Fruit fly (Drosophila melanogaster) whole organism, prepupa: Measurements from ENCODE around the gene CG6791.
A peak's percentile ranks its signal among the peaks of the same experiment; 100 is the strongest.

Source experiments
- Blimp-1 ChIP-seq: fragments of 200-800 bp; sonication (Bioruptor generic); optimal IDR thresholded peaks from 3 replicates; lab custom pipeline; 2017; ENCODE audit warnings: missing biosample characterization, missing genetic modification characterization, mild to moderate bottlenecking, moderate library complexity, missing genetic modification reagents
- CG10669 ChIP-seq: fragments of 200-800 bp; sonication (Bioruptor generic); optimal IDR thresholded peaks from 3 replicates; lab custom pipeline; 2018; ENCODE audit warnings: missing biosample characterization, mild to moderate bottlenecking, missing genetic modification characterization, moderate library complexity
- CG11294 ChIP-seq: fragments of 200-800 bp; sonication (Bioruptor generic); IDR thresholded peaks from 2 replicates; pipeline ENCODE4 v1.3.6; 2022; ENCODE audit warnings: missing biosample characterization, missing genetic modification characterization
- CG15336 ChIP-seq: fragments of 200-800 bp; sonication (Bioruptor generic); IDR thresholded peaks from 2 replicates; pipeline ENCODE4 v1.3.6; 2022; ENCODE audit warnings: missing biosample characterization, missing genetic modification characterization
- CG1621 ChIP-seq: fragments of 200-800 bp; sonication (Bioruptor generic); optimal IDR thresholded peaks from 3 replicates; lab custom pipeline; 2018; ENCODE audit warnings: missing biosample characterization, mild to moderate bottlenecking, missing genetic modification characterization
- CG31627 ChIP-seq: fragments of 200-800 bp; sonication (Bioruptor generic); optimal IDR thresholded peaks from 3 replicates; lab custom pipeline; 2016; ENCODE audit warnings: missing biosample characterization, missing genetic modification characterization
- CG32006 ChIP-seq: fragments of 200-800 bp; sonication (Bioruptor generic); optimal IDR thresholded peaks from 3 replicates; lab custom pipeline; 2017; ENCODE audit warnings: missing biosample characterization, mild to moderate bottlenecking, missing genetic modification characterization
- CG34406 ChIP-seq: fragments of 200-800 bp; sonication (Bioruptor generic); optimal IDR thresholded peaks from 3 replicates; lab custom pipeline; 2016; ENCODE audit warnings: missing biosample characterization, missing genetic modification characterization
- CG3919 ChIP-seq: fragments of 200-800 bp; sonication (Bioruptor generic); optimal IDR thresholded peaks from 3 replicates; lab custom pipeline; 2016; ENCODE audit warnings: missing biosample characterization, missing genetic modification characterization
- CG4318 ChIP-seq: fragments of 200-800 bp; sonication (Bioruptor generic); optimal IDR thresholded peaks from 3 replicates; lab custom pipeline; 2017; ENCODE audit warnings: missing biosample characterization, mild to moderate bottlenecking, missing genetic modification characterization
- CG6792 ChIP-seq: fragments of 200-800 bp; sonication (Bioruptor generic); optimal IDR thresholded peaks from 3 replicates; lab custom pipeline; 2016; ENCODE audit warnings: missing biosample characterization, missing genetic modification characterization
- CG6854 ChIP-seq: fragments of 200-800 bp; sonication (Bioruptor generic); optimal IDR thresholded peaks from 2 replicates; lab custom pipeline; 2017; ENCODE audit warnings: missing biosample characterization, mild to moderate bottlenecking, missing genetic modification characterization
- CG7368 ChIP-seq: fragments of 200-800 bp; sonication (Bioruptor generic); optimal IDR thresholded peaks from 3 replicates; lab custom pipeline; 2016; ENCODE audit warnings: missing biosample characterization, missing genetic modification characterization
- CG8319 ChIP-seq: fragments of 200-800 bp; sonication (Bioruptor generic); optimal IDR thresholded peaks from 3 replicates; lab custom pipeline; 2016; ENCODE audit warnings: missing biosample characterization, missing genetic modification characterization
- CG8632 ChIP-seq: fragments of 200-800 bp; sonication (Bioruptor generic); optimal IDR thresholded peaks from 3 replicates; lab custom pipeline; 2016; ENCODE audit warnings: missing biosample characterization, missing genetic modification characterization
- Eip78C ChIP-seq: fragments of 200-800 bp; sonication (Bioruptor generic); peaks from one replicate; lab custom pipeline; 2016; ENCODE audit warnings: missing biosample characterization, missing genetic modification characterization
- Eip93F ChIP-seq: fragments of 200-800 bp; sonication (Bioruptor generic); optimal IDR thresholded peaks from 2 replicates; lab custom pipeline; 2016; ENCODE audit warnings: missing biosample characterization, mild to moderate bottlenecking, missing genetic modification characterization
- Hr39 ChIP-seq: fragments of 200-800 bp; sonication (Bioruptor generic); optimal IDR thresholded peaks from 2 replicates; lab custom pipeline; 2016; ENCODE audit warnings: missing biosample characterization, missing genetic modification characterization
- Hr4 ChIP-seq: fragments of 200-800 bp; sonication (Bioruptor generic); optimal IDR thresholded peaks from 3 replicates; lab custom pipeline; 2016; ENCODE audit warnings: missing biosample characterization, missing genetic modification characterization
- Met ChIP-seq: fragments of 200-800 bp; sonication (Bioruptor generic); optimal IDR thresholded peaks from 3 replicates; lab custom pipeline; 2016; ENCODE audit warnings: missing biosample characterization, missing genetic modification characterization
- Sox102F ChIP-seq: fragments of 200-800 bp; sonication (Bioruptor generic); optimal IDR thresholded peaks from 2 replicates; lab custom pipeline; 2016; ENCODE audit warnings: missing biosample characterization, mild to moderate bottlenecking, missing genetic modification characterization
- acj6 ChIP-seq: fragments of 200-800 bp; sonication (Bioruptor generic); optimal IDR thresholded peaks from 3 replicates; lab custom pipeline; 2016; ENCODE audit warnings: missing biosample characterization, missing genetic modification characterization
- cyc ChIP-seq: fragments of 200-800 bp; sonication (Bioruptor generic); optimal IDR thresholded peaks from 3 replicates; lab custom pipeline; 2016; ENCODE audit warnings: missing biosample characterization, missing genetic modification characterization
- esn ChIP-seq: fragments of 200-800 bp; sonication (Bioruptor generic); optimal IDR thresholded peaks from 2 replicates; lab custom pipeline; 2016; ENCODE audit warnings: missing biosample characterization, mild to moderate bottlenecking, missing genetic modification characterization, moderate library complexity
- fd59A ChIP-seq: fragments of 200-800 bp; sonication (Bioruptor generic); optimal IDR thresholded peaks from 2 replicates; lab custom pipeline; 2017; ENCODE audit warnings: missing biosample characterization, mild to moderate bottlenecking, missing genetic modification characterization, missing genetic modification reagents
- pdm3 ChIP-seq: fragments of 200-800 bp; sonication (Bioruptor generic); optimal IDR thresholded peaks from 3 replicates; lab custom pipeline; 2016; ENCODE audit warnings: missing biosample characterization, missing genetic modification characterization
- spab ChIP-seq: fragments of 200-800 bp; sonication (Bioruptor generic); optimal IDR thresholded peaks from 2 replicates; lab custom pipeline; 2017; ENCODE audit warnings: missing biosample characterization, mild to moderate bottlenecking, missing genetic modification characterization, missing genetic modification reagents
- svp ChIP-seq: fragments of 200-800 bp; sonication (Bioruptor generic); peaks from one replicate; lab custom pipeline; 2016; ENCODE audit warnings: missing biosample characterization, missing genetic modification characterization
- topi ChIP-seq: fragments of 200-800 bp; sonication (Bioruptor generic); optimal IDR thresholded peaks from 3 replicates; lab custom pipeline; 2016; ENCODE audit warnings: missing biosample characterization, missing genetic modification characterization
- vri ChIP-seq: fragments of 200-800 bp; sonication (Bioruptor generic); optimal IDR thresholded peaks from 3 replicates; lab custom pipeline; 2016; ENCODE audit warnings: missing biosample characterization, mild to moderate bottlenecking, missing genetic modification characterization

The CG6791 gene

DNA sequence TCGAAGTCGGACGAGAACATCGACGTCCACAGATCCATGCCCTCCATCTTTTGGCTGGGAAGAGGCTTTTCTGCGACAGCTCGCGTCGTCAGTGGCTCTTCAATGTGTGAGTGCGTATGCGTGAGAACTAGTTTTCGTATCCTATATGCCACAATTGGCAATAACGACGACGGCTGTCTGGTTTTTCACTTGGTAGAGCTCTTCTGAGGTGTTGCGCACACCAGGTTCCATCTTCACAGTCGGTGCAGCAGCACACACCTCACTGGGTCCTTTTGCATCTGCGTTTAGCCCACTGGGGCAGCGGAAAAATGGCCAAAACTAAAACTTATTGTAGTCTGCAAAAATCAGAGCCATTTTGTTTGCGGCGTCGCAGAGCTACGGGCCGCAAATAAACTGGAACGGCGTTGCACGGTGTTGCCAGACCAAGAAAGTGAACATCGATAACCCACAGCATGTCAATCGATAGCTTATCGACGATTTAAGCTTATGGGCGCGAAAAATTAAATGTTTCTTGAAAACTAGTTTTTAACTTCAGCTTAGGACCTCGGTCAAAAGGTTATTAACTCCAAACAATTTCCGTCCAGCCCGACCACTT, at the start of gene CG6791:
Gene CG6791 (minus strand): TSS at position 383 of the 595 bp plus-strand sequence.
- TF ChIP-seq Hr39 (GFP tag; lab: Kevin White, UChicago) (no peak), CG34406 (GFP tag; lab: Kevin White, UChicago) (no peak), spab (GFP tag; lab: Kevin White, UChicago) (no peak), Eip93F (GFP tag; lab: Kevin White, UChicago) (no peak), acj6 (GFP tag; lab: Kevin White, UChicago) (no peak), CG4318 (GFP tag; lab: Kevin White, UChicago) (no peak), CG1621 (tag; lab: Kevin White, UChicago) (no peak), CG8319 (no peak), CG3919 (GFP tag; lab: Kevin White, UChicago) (no peak), Hr4 (no peak), cyc (GFP tag; lab: Kevin White, UChicago) (no peak), CG32006 (GFP tag; lab: Kevin White, UChicago) (no peak), CG15336 (GFP tag; lab: Robert Waterston, UW) (no peak)

DNA sequence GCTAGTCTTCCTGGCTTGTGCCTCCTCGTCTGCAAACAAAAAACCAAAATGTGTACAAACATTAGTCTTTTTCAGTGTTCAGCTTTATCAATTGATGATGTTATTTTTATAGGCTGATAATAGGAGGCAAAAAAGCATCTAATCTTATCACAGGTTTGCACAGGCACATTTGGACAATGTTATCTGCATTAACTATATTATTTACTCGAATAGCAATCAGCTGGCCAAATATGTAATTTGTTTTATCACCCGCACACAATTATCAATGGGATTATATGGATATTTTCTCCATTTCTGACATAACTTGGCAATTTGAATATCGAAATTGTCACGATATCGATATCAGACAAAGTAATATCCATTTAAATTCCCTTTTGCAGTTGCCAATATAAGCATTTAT, 47.6 kb upstream of the CG6791 start:
- TF ChIP-seq vri: peak; percentile 78
- no peak for TF ChIP-seq CG1621 (tag; lab: Kevin White, UChicago)

DNA sequence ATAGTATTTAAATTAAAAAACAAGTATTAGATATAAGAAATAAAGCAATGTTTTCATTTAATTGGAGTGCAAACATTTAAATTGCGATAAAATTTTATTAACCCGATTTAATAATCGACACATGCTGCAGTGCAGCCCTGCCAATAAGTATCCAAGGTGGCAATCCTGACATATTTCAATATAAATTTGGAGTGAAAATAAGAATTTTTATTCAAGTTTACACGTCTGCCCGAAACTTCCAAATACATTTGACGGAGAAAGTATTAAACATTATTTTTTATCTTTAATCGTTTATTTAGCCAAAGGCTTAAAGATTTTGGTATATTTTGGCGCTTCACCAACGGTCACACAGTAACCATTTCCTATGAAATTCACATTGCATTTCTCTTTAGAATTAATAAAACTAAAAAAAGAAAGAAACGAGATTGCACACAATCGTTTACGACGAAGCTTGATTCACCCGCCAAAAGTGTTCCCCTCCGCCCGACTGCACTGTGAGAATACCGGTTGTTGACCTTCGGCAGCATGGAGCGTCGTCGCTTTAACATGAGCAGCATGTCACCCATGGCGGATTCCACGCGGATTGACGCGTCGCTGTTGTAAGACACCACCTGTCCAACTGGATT, 38.6 kb upstream of the CG6791 start, which contains the start of gene CG14712:
Gene CG14712 (plus strand): TSS at position 344 of the 626 bp plus-strand sequence.
- no peak for TF ChIP-seq CG11294 (GFP tag; lab: Robert Waterston, UW)
- TF ChIP-seq pdm3 (GFP tag; lab: Kevin White, UChicago): no peak
- TF ChIP-seq CG31627: peak; percentile 13
- TF ChIP-seq CG8632 (GFP tag; lab: Kevin White, UChicago): no peak
- peak; percentile 18 for TF ChIP-seq cyc (GFP tag; lab: Kevin White, UChicago)

- TF ChIP-seq Hr39 (GFP tag; lab: Kevin White, UChicago) (no peak), acj6 (GFP tag; lab: Kevin White, UChicago) (no peak), fd59A (GFP tag; lab: Kevin White, UChicago) (no peak), CG6792 (GFP tag; lab: Kevin White, UChicago) (no peak), CG3919 (GFP tag; lab: Kevin White, UChicago) (no peak), Eip93F (GFP tag; lab: Kevin White, UChicago) (peak; percentile 26), Met (GFP tag; lab: Kevin White, UChicago) (no peak), CG8632 (GFP tag; lab: Kevin White, UChicago) (no peak), Sox102F (GFP tag; lab: Kevin White, UChicago) (no peak), topi (GFP tag; lab: Kevin White, UChicago) (no peak), Hr4 (no peak), esn (GFP tag; lab: Kevin White, UChicago) (peak; percentile 27)
These were observed 36.6 kb upstream of the CG6791 start, which contains the start of the genes CG6813 and CG18764 for dm6 chr3R:11626571-11626970. Gene CG6813, minus strand, starts transcription at chr3R:11626638. Gene CG18764, plus strand, starts transcription at chr3R:11626889.

- TF ChIP-seq CG10669 (GFP tag; lab: Kevin White, UChicago): no peak
- no peak for TF ChIP-seq CG6854 (GFP tag; lab: Kevin White, UChicago)
- no peak for TF ChIP-seq CG7368 (GFP tag; lab: Kevin White, UChicago)
- no peak for TF ChIP-seq svp (GFP tag; lab: Kevin White, UChicago)
- no peak for TF ChIP-seq CG8319
- TF ChIP-seq CG34406 (GFP tag; lab: Kevin White, UChicago): no peak
- TF ChIP-seq CG1621 (tag; lab: Kevin White, UChicago): no peak
- TF ChIP-seq Blimp-1 (GFP tag; lab: Kevin White, UChicago): no peak
- TF ChIP-seq Eip78C: no peak
These were observed 35.6 kb upstream of the CG6791 start, which contains the start of gene Zaf1 for dm6 chr3R:11625544-11625943. Gene Zaf1, minus strand, starts transcription at chr3R:11625644.
